Fruit fly (Drosophila melanogaster) whole organism, adult: Measurements from ENCODE around the gene CG9021.

Source experiments
- CG11617 ChIP-seq: fragments of 200-800 bp; sonication (Bioruptor generic); optimal IDR thresholded peaks from 2 replicates; lab custom pipeline; 2017; ENCODE audit warnings: mild to moderate bottlenecking, missing biosample characterization, missing genetic modification reagents, missing genetic modification characterization
- CG12768 ChIP-seq: fragments of 200-800 bp; sonication (Bioruptor generic); optimal IDR thresholded peaks from 2 replicates; lab custom pipeline; 2017; ENCODE audit warnings: missing biosample characterization, missing genetic modification characterization, mild to moderate bottlenecking, moderate library complexity, missing genetic modification reagents
- CG14711 ChIP-seq: fragments of 200-800 bp; sonication (Bioruptor generic); optimal IDR thresholded peaks from 2 replicates; lab custom pipeline; 2018; ENCODE audit warnings: missing biosample characterization, mild to moderate bottlenecking, missing genetic modification characterization, moderate library complexity
- CG1620 ChIP-seq: fragments of 200-800 bp; sonication (Bioruptor generic); optimal IDR thresholded peaks from 2 replicates; lab custom pipeline; 2016; ENCODE audit warnings: missing biosample characterization, missing genetic modification characterization
- CG33017 ChIP-seq: fragments of 200-800 bp; sonication (Bioruptor generic); optimal IDR thresholded peaks from 2 replicates; lab custom pipeline; 2018; ENCODE audit warnings: missing biosample characterization, mild to moderate bottlenecking, missing genetic modification characterization, moderate library complexity
- CG5204 ChIP-seq: fragments of 200-800 bp; sonication (Bioruptor generic); optimal IDR thresholded peaks from 2 replicates; lab custom pipeline; 2016; ENCODE audit warnings: missing biosample characterization, missing genetic modification characterization
- CG7045 ChIP-seq: fragments of 200-800 bp; sonication (Bioruptor generic); optimal IDR thresholded peaks from 2 replicates; lab custom pipeline; 2017; ENCODE audit warnings: missing biosample characterization, mild to moderate bottlenecking, missing genetic modification characterization
- CG7101 ChIP-seq: fragments of 200-800 bp; sonication (Bioruptor generic); optimal IDR thresholded peaks from 2 replicates; lab custom pipeline; 2018; ENCODE audit warnings: missing biosample characterization, mild to moderate bottlenecking, missing genetic modification characterization, moderate library complexity
- Clk ChIP-seq: fragments of 200-800 bp; sonication (Bioruptor generic); optimal IDR thresholded peaks from 2 replicates; lab custom pipeline; 2017; ENCODE audit warnings: missing biosample characterization, missing genetic modification characterization
- Crg-1 ChIP-seq: fragments of 200-800 bp; sonication (Bioruptor generic); optimal IDR thresholded peaks from 2 replicates; lab custom pipeline; 2016; ENCODE audit warnings: missing biosample characterization, missing genetic modification characterization
- Hr96 ChIP-seq: fragments of 200-800 bp; sonication (Bioruptor generic); optimal IDR thresholded peaks from 2 replicates; lab custom pipeline; 2016; ENCODE audit warnings: missing biosample characterization, missing genetic modification characterization
- Mnt ChIP-seq: fragments of 200-800 bp; sonication (Bioruptor generic); optimal IDR thresholded peaks from 2 replicates; lab custom pipeline; 2016; ENCODE audit warnings: missing biosample characterization, mild to moderate bottlenecking, missing genetic modification characterization
- bab1 ChIP-seq: fragments of 200-800 bp; sonication (Bioruptor generic); optimal IDR thresholded peaks from 3 replicates; lab custom pipeline; 2019; ENCODE audit warnings: missing biosample characterization, mild to moderate bottlenecking, missing genetic modification characterization, moderate library complexity
- cic ChIP-seq: fragments of 200-800 bp; sonication (Bioruptor generic); optimal IDR thresholded peaks from 2 replicates; lab custom pipeline; 2017; ENCODE audit warnings: missing biosample characterization, mild to moderate bottlenecking, missing genetic modification characterization, moderate library complexity
- cnc ChIP-seq, 2 experiments: fragments of >200 bp; optimal IDR thresholded peaks; 2 replicates each; lab custom pipeline; 2017
- kay ChIP-seq: fragments of 200-800 bp; sonication (Bioruptor generic); peaks from one replicate; lab custom pipeline; 2016; ENCODE audit warnings: missing biosample characterization, missing genetic modification characterization, borderline replicate concordance
- ovo ChIP-seq: fragments of 200-800 bp; sonication (Bioruptor generic); optimal IDR thresholded peaks from 2 replicates; lab custom pipeline; 2016; ENCODE audit warnings: missing biosample characterization, missing genetic modification characterization
- pad ChIP-seq: fragments of 200-800 bp; sonication (Bioruptor generic); optimal IDR thresholded peaks from 3 replicates; lab custom pipeline; 2017; ENCODE audit warnings: missing biosample characterization, missing genetic modification characterization, mild to moderate bottlenecking, moderate library complexity, missing genetic modification reagents
- tj ChIP-seq: fragments of 200-800 bp; sonication (Bioruptor generic); optimal IDR thresholded peaks from 3 replicates; lab custom pipeline; 2017; ENCODE audit warnings: missing biosample characterization, mild to moderate bottlenecking, missing genetic modification characterization, moderate library complexity
- toe ChIP-seq: fragments of 200-800 bp; sonication (Bioruptor generic); optimal IDR thresholded peaks from 2 replicates; lab custom pipeline; 2016; ENCODE audit warnings: missing biosample characterization, missing genetic modification characterization

The CG9021 gene

dm6 chr2L:5885702-5886101 is 18.8 kb downstream of the CG9021 start, which contains the start of gene CG9029:
CG9029 (plus strand) TSS chr2L:5886002.
- TF ChIP-seq toe (GFP tag; lab: Kevin White, UChicago) (no peak), CG12768 (GFP tag; lab: Kevin White, UChicago) (no peak), ovo (GFP tag; lab: Kevin White, UChicago) (no peak), Hr96 (no peak), CG1620 (GFP tag; lab: Kevin White, UChicago) (no peak)

DNA sequence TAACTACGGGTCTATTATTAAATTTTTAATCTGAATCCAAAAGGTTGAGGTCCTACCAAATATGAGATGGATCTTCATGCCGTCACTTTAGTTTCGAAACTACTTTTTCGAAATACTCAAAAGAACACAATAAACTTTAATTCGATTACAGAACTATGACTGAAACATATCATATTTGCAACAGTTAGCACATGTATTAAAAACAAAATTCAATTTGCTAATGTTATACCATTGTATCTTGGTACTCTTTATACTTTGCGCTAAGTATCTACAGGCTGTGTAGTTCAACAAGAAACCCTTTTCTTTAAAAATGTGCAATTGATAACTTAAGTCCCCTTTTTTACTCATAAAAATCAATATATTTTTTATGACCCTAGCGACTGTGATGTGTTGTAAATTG is 19.8 kb downstream of the CG9021 start, which contains the start of the genes Sfp26Ac and CG43185:
Gene Sfp26Ac, minus strand, starts transcription at position 101 of the 400 bp plus-strand sequence.
Gene CG43185, plus strand, starts transcription at position 215 of the 400 bp plus-strand sequence.
- TF ChIP-seq CG33017 (no peak), Crg-1 (GFP tag; lab: Kevin White, UChicago) (no peak), CG11617 (GFP tag; lab: Kevin White, UChicago) (no peak), CG14711 (tag; lab: Kevin White, UChicago) (no peak), Mnt (GFP tag; lab: Kevin White, UChicago) (no peak), cic (GFP tag; lab: Kevin White, UChicago) (no peak), pad (GFP tag; lab: Kevin White, UChicago) (no peak), kay (GFP tag; lab: Kevin White, UChicago) (no peak), tj (no peak), CG12768 (GFP tag; lab: Kevin White, UChicago) (no peak), Hr96 (no peak), CG7101 (no peak)

- TF ChIP-seq CG33017 (no peak), CG14711 (tag; lab: Kevin White, UChicago) (no peak), kay (GFP tag; lab: Kevin White, UChicago) (no peak), toe (GFP tag; lab: Kevin White, UChicago) (no peak), Mnt (GFP tag; lab: Kevin White, UChicago) (no peak), CG11617 (GFP tag; lab: Kevin White, UChicago) (no peak), Crg-1 (GFP tag; lab: Kevin White, UChicago) (no peak), tj (no peak), CG12768 (GFP tag; lab: Kevin White, UChicago) (no peak), CG7045 (GFP tag; lab: Kevin White, UChicago) (no peak), Hr96 (no peak), pad (GFP tag; lab: Kevin White, UChicago) (no peak), CG1620 (GFP tag; lab: Kevin White, UChicago) (no peak), ovo (GFP tag; lab: Kevin White, UChicago) (no peak), CG7101 (no peak), cic (GFP tag; lab: Kevin White, UChicago) (no peak), cnc (optimal IDR thresholded peaks at IDR 0.05; lab: Kevin White, UChicago) (no peak), CG5204 (GFP tag; lab: Kevin White, UChicago) (no peak)
These were observed 21.0 kb downstream of the CG9021 start, which contains the start of gene CG44574 for dm6 chr2L:5883441-5883840. CG44574 (plus strand) TSS chr2L:5883741.

DNA sequence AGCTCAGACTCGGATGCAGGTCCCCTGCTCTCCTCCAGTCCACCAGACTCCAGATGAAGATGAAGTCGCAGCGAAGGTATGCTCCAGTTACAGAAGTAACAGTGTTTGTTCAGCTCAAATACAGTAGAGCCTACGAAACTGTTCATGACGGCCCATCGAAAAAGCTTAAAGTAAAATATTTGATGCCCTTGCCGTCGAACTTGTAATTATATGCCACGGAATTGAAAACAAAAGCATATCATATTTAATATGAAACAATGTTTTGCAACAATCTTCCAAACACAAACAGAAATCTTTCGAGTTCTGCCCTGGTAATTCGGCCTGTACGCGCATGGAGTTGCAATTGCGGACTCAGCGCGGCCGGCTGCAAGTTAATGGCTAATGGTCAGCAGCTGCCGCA is 23.3 kb downstream of the CG9021 start:
- no peak for TF ChIP-seq CG11617 (GFP tag; lab: Kevin White, UChicago)
- TF ChIP-seq CG33017 = no peak
- no peak for TF ChIP-seq Crg-1 (GFP tag; lab: Kevin White, UChicago)
- TF ChIP-seq CG1620 (GFP tag; lab: Kevin White, UChicago) = no peak
- TF ChIP-seq Hr96 = no peak
- TF ChIP-seq tj = no peak

DNA sequence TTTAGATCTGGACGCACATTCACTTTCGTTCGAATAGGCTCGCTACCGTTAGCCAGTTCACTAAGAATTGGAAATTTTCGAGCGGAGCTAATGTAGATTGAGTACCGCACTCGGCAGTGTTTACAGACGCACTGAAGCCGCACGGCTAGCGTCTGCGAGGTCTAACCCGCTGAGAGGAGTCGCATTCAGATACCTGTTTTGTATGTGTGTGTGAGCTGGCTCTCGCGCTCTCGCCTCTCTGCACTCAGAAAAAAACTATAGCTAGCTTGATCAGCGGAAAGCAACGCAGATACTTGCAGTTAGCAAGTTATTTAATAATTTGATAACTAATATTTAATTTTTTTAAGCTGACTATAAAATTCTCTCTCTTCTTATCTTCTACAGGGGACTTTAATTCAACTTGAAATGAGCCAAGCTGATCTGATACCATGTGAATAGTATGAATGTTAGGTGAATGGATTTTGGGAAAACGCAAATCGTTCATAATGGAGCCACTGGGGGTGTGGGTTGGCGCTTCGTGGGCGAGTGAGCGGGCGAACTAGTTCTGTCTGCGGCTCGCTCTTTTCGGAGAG is 25.0 kb downstream of the CG9021 start, which contains the start of gene rau:
Gene rau, minus strand, starts transcription at position 136 of the 572 bp plus-strand sequence.
- peak; percentile 49 for TF ChIP-seq toe (GFP tag; lab: Kevin White, UChicago)
- peak; percentile 84 for TF ChIP-seq tj
- peak; percentile 25 for TF ChIP-seq CG33017
- peak; percentile 48 for TF ChIP-seq CG14711 (tag; lab: Kevin White, UChicago)
- TF ChIP-seq ovo (GFP tag; lab: Kevin White, UChicago) = no peak
- TF ChIP-seq CG11617 (GFP tag; lab: Kevin White, UChicago) = peak; percentile 32
- no peak for TF ChIP-seq CG1620 (GFP tag; lab: Kevin White, UChicago)
- peak; percentile 69 for TF ChIP-seq bab1
- TF ChIP-seq CG5204 (GFP tag; lab: Kevin White, UChicago) = peak; percentile 46
- peak; percentile 37 for TF ChIP-seq CG12768 (GFP tag; lab: Kevin White, UChicago)
- no peak for TF ChIP-seq cic (GFP tag; lab: Kevin White, UChicago)
- TF ChIP-seq CG7045 (GFP tag; lab: Kevin White, UChicago) = peak; percentile 39
- no peak for TF ChIP-seq kay (GFP tag; lab: Kevin White, UChicago)
- peak; percentile 23 for TF ChIP-seq Mnt (GFP tag; lab: Kevin White, UChicago)
- TF ChIP-seq CG7101 = peak; percentile 62
- peak; percentile 28 for TF ChIP-seq Crg-1 (GFP tag; lab: Kevin White, UChicago)
- no peak for TF ChIP-seq cnc (optimal IDR thresholded peaks at IDR 0.05; lab: Kevin White, UChicago)
- TF ChIP-seq pad (GFP tag; lab: Kevin White, UChicago) = peak; percentile 34
- TF ChIP-seq Hr96 = no peak
- TF ChIP-seq Clk = no peak

DNA sequence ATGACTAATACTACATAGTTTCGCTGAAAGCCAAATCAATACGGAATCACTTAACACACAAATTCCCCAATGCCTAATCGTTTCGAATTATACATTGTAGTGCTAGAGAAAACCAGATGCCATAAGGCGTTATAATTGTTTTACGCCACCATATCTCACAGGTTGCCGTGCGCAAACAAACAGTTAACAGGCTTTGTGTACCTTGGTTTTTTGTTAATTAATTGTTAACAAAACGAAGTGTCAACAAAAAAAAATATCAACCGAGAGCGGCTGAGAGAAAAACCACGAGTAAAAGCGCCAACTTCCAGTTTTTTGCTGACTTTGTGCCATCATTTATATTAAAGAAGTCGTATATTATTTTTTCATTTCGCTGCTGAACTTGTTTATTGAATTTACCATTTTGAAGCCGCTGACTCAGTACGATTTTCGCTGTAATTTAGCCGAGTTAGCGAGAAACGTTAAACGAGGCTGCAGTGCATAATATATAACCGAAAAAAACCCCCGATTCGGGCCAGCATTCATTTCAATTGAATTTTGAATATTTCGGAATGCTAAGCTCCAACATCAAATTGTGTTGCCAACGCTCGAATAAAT is 27.9 kb downstream of the CG9021 start:
- TF ChIP-seq CG1620 (GFP tag; lab: Kevin White, UChicago) (peak; percentile 41), CG5204 (GFP tag; lab: Kevin White, UChicago) (peak; percentile 49), CG11617 (GFP tag; lab: Kevin White, UChicago) (peak; percentile 64), CG7101 (peak; percentile 81), cic (GFP tag; lab: Kevin White, UChicago) (peak; percentile 72), bab1 (no peak), kay (GFP tag; lab: Kevin White, UChicago) (peak; percentile 70), Hr96 (peak; percentile 43), CG12768 (GFP tag; lab: Kevin White, UChicago) (peak; percentile 54), ovo (GFP tag; lab: Kevin White, UChicago) (peak; percentile 76), Mnt (GFP tag; lab: Kevin White, UChicago) (peak; percentile 50), CG14711 (tag; lab: Kevin White, UChicago) (peak; percentile 72), pad (GFP tag; lab: Kevin White, UChicago) (peak; percentile 28), CG33017 (peak; percentile 66), Crg-1 (GFP tag; lab: Kevin White, UChicago) (peak; percentile 72), CG7045 (GFP tag; lab: Kevin White, UChicago) (peak; percentile 90), cnc (optimal IDR thresholded peaks at IDR 0.05; lab: Kevin White, UChicago) (no peak), Clk (no peak), toe (GFP tag; lab: Kevin White, UChicago) (peak; percentile 32), tj (peak; percentile 98)
